Worm (Caenorhabditis elegans) whole organism, young adult: ENCODE data around the gene sri-61.
"Not testable (repeated sequence)": the region's sequence is repeated elsewhere in the genome, so short reads cannot be mapped to it uniquely, and the experiment has no call there.

Experiments used
- B0035.1 ChIP-seq: sonication (generic microtip); optimal IDR thresholded peaks from 2 replicates; lab custom pipeline; 2016; ENCODE audit warnings: missing genetic modification characterization, mild to moderate bottlenecking, missing compliant biosample characterization, missing genotype, missing genetic modification reagents
- D2030.7 ChIP-seq: fragments of 200-800 bp; sonication (Bioruptor generic); IDR thresholded peaks from 2 replicates; pipeline ENCODE4 v1.3.6; 2022; ENCODE audit warnings: missing genetic modification reagents, missing genetic modification characterization, missing compliant biosample characterization
- F10E7.11 ChIP-seq: sonication (generic microtip); optimal IDR thresholded peaks from 2 replicates; lab custom pipeline; 2017; ENCODE audit warnings: mild to moderate bottlenecking, missing genetic modification characterization, moderate library complexity, missing compliant biosample characterization
- F39B2.1 ChIP-seq: fragments of 200-800 bp; sonication (Bioruptor generic); IDR thresholded peaks from 2 replicates; pipeline ENCODE4 v1.3.6; 2022; ENCODE audit warnings: missing genetic modification reagents, missing genetic modification characterization, missing compliant biosample characterization
- T26A5.8 ChIP-seq: sonication (generic microtip); optimal IDR thresholded peaks from 2 replicates; lab custom pipeline; 2016; ENCODE audit warnings: missing genetic modification characterization, missing compliant biosample characterization
- Y56A3A.18 ChIP-seq: fragments of 200-800 bp; sonication (Bioruptor generic); IDR thresholded peaks from 2 replicates; pipeline ENCODE4 v1.3.6; 2022; ENCODE audit warnings: missing genetic modification reagents, missing genetic modification characterization, missing compliant biosample characterization
- Y67H2A.10 ChIP-seq: fragments of 200-800 bp; sonication (Bioruptor generic); conservative IDR thresholded peaks from 2 replicates; pipeline ENCODE4 v1.3.6; 2022; ENCODE audit warnings: missing genetic modification reagents, missing genetic modification characterization, missing compliant biosample characterization
- Y79H2A.3 ChIP-seq: fragments of 200-800 bp; sonication (Bioruptor generic); conservative IDR thresholded peaks from 2 replicates; pipeline ENCODE4 v1.3.6; 2022; ENCODE audit warnings: missing genetic modification reagents, missing genetic modification characterization, missing compliant biosample characterization
- aptf-2 ChIP-seq: fragments of 200-800 bp; sonication (Bioruptor generic); conservative IDR thresholded peaks from 2 replicates; pipeline ENCODE4 v1.3.6; 2022; ENCODE audit warnings: missing genetic modification reagents, missing genetic modification characterization, missing compliant biosample characterization
- attf-5 ChIP-seq: fragments of 200-800 bp; sonication (Bioruptor generic); optimal IDR thresholded peaks from 2 replicates; lab custom pipeline; 2018; ENCODE audit warnings: mild to moderate bottlenecking, missing genetic modification characterization, missing compliant biosample characterization
- attf-6 ChIP-seq: fragments of 200-800 bp; sonication (Bioruptor generic); IDR thresholded peaks from 2 replicates; pipeline ENCODE4 v1.3.6; 2022; ENCODE audit warnings: missing genetic modification reagents, missing genetic modification characterization, missing compliant biosample characterization
- cebp-2 ChIP-seq: fragments of 200-800 bp; sonication (Bioruptor generic); IDR thresholded peaks from 2 replicates; pipeline ENCODE4 v1.3.6; 2022; ENCODE audit warnings: missing genetic modification characterization, missing compliant biosample characterization
- ceh-27 ChIP-seq: fragments of 200-800 bp; sonication (Bioruptor generic); optimal IDR thresholded peaks from 2 replicates; lab custom pipeline; 2018; ENCODE audit warnings: mild to moderate bottlenecking, missing genetic modification characterization, moderate library complexity, missing compliant biosample characterization
- ceh-58 ChIP-seq: fragments of 200-800 bp; sonication (Bioruptor generic); IDR thresholded peaks from 2 replicates; pipeline ENCODE4 v1.3.6; 2022; ENCODE audit warnings: missing genetic modification characterization, missing compliant biosample characterization
- ceh-79 ChIP-seq: sonication (generic microtip); optimal IDR thresholded peaks from 2 replicates; lab custom pipeline; 2017; ENCODE audit warnings: mild to moderate bottlenecking, missing genetic modification characterization, missing compliant biosample characterization
- chd-7 ChIP-seq: sonication (generic microtip); optimal IDR thresholded peaks from 2 replicates; lab custom pipeline; 2016; ENCODE audit warnings: mild to moderate bottlenecking, missing genetic modification characterization, moderate library complexity, missing compliant biosample characterization
- dox-1 ChIP-seq: fragments of 200-800 bp; sonication (Bioruptor generic); IDR thresholded peaks from 2 replicates; pipeline ENCODE4 v1.3.6; 2022; ENCODE audit warnings: missing genetic modification reagents, missing genetic modification characterization, missing compliant biosample characterization
- dpff-1 ChIP-seq: sonication (generic microtip); optimal IDR thresholded peaks from 2 replicates; lab custom pipeline; 2017; ENCODE audit warnings: mild to moderate bottlenecking, missing genetic modification characterization, missing compliant biosample characterization
- efl-1 ChIP-seq: fragments of 150-350 bp; optimal IDR thresholded peaks from 2 replicates; lab custom pipeline; 2014; ENCODE audit warnings: missing biosample characterization, missing genetic modification reagents, missing genetic modification characterization
- egl-44 ChIP-seq: fragments of 200-800 bp; sonication (Bioruptor generic); IDR thresholded peaks from 2 replicates; pipeline ENCODE4 v1.3.6; 2022; ENCODE audit warnings: missing genetic modification reagents, missing genetic modification characterization, missing compliant biosample characterization
- hmg-1.2 ChIP-seq: fragments of 200-800 bp; sonication (Bioruptor generic); IDR thresholded peaks from 2 replicates; pipeline ENCODE4 v1.3.6; 2022; ENCODE audit warnings: missing genetic modification reagents, missing genetic modification characterization, missing compliant biosample characterization
- hmg-20 ChIP-seq: fragments of 200-800 bp; sonication (Bioruptor generic); IDR thresholded peaks from 2 replicates; pipeline ENCODE4 v1.3.6; 2022; ENCODE audit warnings: missing genetic modification reagents, missing genetic modification characterization, missing compliant biosample characterization
- hrde-1 ChIP-seq: sonication (generic microtip); optimal IDR thresholded peaks from 2 replicates; lab custom pipeline; 2016; ENCODE audit warnings: missing genetic modification characterization, mild to moderate bottlenecking, missing compliant biosample characterization, moderate library complexity, missing genotype, missing genetic modification reagents, borderline replicate concordance
- lin-26 ChIP-seq: fragments of 200-800 bp; sonication (Bioruptor generic); IDR thresholded peaks from 2 replicates; pipeline ENCODE4 v1.3.6; 2022; ENCODE audit warnings: missing genetic modification reagents, missing genetic modification characterization, missing compliant biosample characterization
- lin-35 ChIP-seq, 3 experiments: fragments of 150-350 bp in 2 of 3; sonication (generic microtip) in 1 of 3; optimal IDR thresholded peaks; 2 replicates each; lab custom pipeline; 2014 to 2018; ENCODE audit warnings: missing biosample characterization in 3 of 3, missing genetic modification characterization in 3 of 3, missing genetic modification reagents in 3 of 3
- lsl-1 ChIP-seq: fragments of 200-800 bp; sonication (Bioruptor generic); optimal IDR thresholded peaks from 2 replicates; lab custom pipeline; 2018; ENCODE audit warnings: mild to moderate bottlenecking, missing genetic modification characterization, moderate library complexity, missing compliant biosample characterization
- lsy-27 ChIP-seq: sonication (generic microtip); optimal IDR thresholded peaks from 2 replicates; lab custom pipeline; 2017; ENCODE audit warnings: missing genetic modification characterization, mild to moderate bottlenecking, missing compliant biosample characterization, antibody characterized with exemption, missing genotype, borderline replicate concordance; ENCODE audit not compliant: insufficient read depth
- madf-3 ChIP-seq: fragments of 200-800 bp; sonication (Bioruptor generic); IDR thresholded peaks from 2 replicates; pipeline ENCODE4 v1.3.6; 2022; ENCODE audit warnings: missing genetic modification reagents, missing genetic modification characterization, missing compliant biosample characterization
- madf-8 ChIP-seq: fragments of 200-800 bp; sonication (Bioruptor generic); conservative IDR thresholded peaks from 2 replicates; pipeline ENCODE4 v1.3.6; 2022; ENCODE audit warnings: missing genetic modification reagents, missing genetic modification characterization, missing compliant biosample characterization
- mes-4 ChIP-seq: sonication (generic microtip); optimal IDR thresholded peaks from 2 replicates; lab custom pipeline; 2016; ENCODE audit warnings: missing genotype, missing genetic modification characterization, missing compliant biosample characterization
- nfyb-1 ChIP-seq: fragments of 200-800 bp; sonication (Bioruptor generic); IDR thresholded peaks from 2 replicates; pipeline ENCODE4 v1.3.6; 2022; ENCODE audit warnings: missing genetic modification reagents, missing genetic modification characterization, missing compliant biosample characterization
- nhr-120 ChIP-seq: fragments of 200-800 bp; sonication (Bioruptor generic); IDR thresholded peaks from 2 replicates; pipeline ENCODE4 v1.3.6; 2022; ENCODE audit warnings: missing genetic modification characterization, missing compliant biosample characterization
- nhr-80 ChIP-seq: sonication (generic microtip); optimal IDR thresholded peaks from 2 replicates; lab custom pipeline; 2016; ENCODE audit warnings: missing genetic modification characterization, missing compliant biosample characterization
- repo-1 ChIP-seq: sonication (generic microtip); optimal IDR thresholded peaks from 2 replicates; lab custom pipeline; 2017; ENCODE audit warnings: mild to moderate bottlenecking, missing genetic modification characterization, missing compliant biosample characterization
- snpc-1.3 ChIP-seq: sonication (generic microtip); optimal IDR thresholded peaks from 2 replicates; lab custom pipeline; 2017; ENCODE audit warnings: missing genetic modification characterization, mild to moderate bottlenecking, missing compliant biosample characterization, antibody characterized with exemption, moderate library complexity, missing genotype, missing genetic modification reagents; ENCODE audit not compliant: insufficient read depth
- snpc-3.4 ChIP-seq: sonication (generic microtip); optimal IDR thresholded peaks from 2 replicates; lab custom pipeline; 2017; ENCODE audit warnings: missing genetic modification characterization, mild to moderate bottlenecking, missing compliant biosample characterization, antibody characterized with exemption, moderate library complexity, missing genotype, missing genetic modification reagents
- snpc-4 ChIP-seq, 5 experiments: fragments of 150-350 bp in 1 of 5; sonication (generic microtip) in 4 of 5; optimal IDR thresholded peaks; 2 replicates each; lab custom pipeline; 2014 to 2018; ENCODE audit warnings: missing genetic modification characterization in 5 of 5, missing biosample characterization in 3 of 5, antibody characterized with exemption in 2 of 5, mild to moderate bottlenecking in 2 of 5, missing compliant biosample characterization in 2 of 5, missing genotype in 2 of 5, moderate library complexity in 2 of 5, missing genetic modification reagents in 1 of 5
- tbp1 ChIP-seq: fragments of 200-800 bp; sonication (Bioruptor generic); optimal IDR thresholded peaks from 2 replicates; lab custom pipeline; 2018; ENCODE audit warnings: mild to moderate bottlenecking, missing genetic modification characterization, missing compliant biosample characterization
- tbx-9 ChIP-seq: sonication (generic microtip); optimal IDR thresholded peaks from 2 replicates; lab custom pipeline; 2016; ENCODE audit warnings: borderline replicate concordance, missing genetic modification characterization, inconsistent platforms, missing compliant biosample characterization
- zfh-2 ChIP-seq: fragments of 200-800 bp; sonication (Bioruptor generic); conservative IDR thresholded peaks from 2 replicates; pipeline ENCODE4 v1.3.6; 2022; ENCODE audit warnings: missing genetic modification reagents, missing genetic modification characterization, missing compliant biosample characterization
- zim-3 ChIP-seq: sonication (generic microtip); optimal IDR thresholded peaks from 2 replicates; lab custom pipeline; 2017; ENCODE audit warnings: mild to moderate bottlenecking, missing genetic modification characterization, moderate library complexity, missing compliant biosample characterization
- ztf-3 ChIP-seq: fragments of 200-800 bp; sonication (Bioruptor generic); optimal IDR thresholded peaks from 2 replicates; lab custom pipeline; 2018; ENCODE audit warnings: mild to moderate bottlenecking, missing genetic modification characterization, missing compliant biosample characterization

sri-61 gene

DNA sequence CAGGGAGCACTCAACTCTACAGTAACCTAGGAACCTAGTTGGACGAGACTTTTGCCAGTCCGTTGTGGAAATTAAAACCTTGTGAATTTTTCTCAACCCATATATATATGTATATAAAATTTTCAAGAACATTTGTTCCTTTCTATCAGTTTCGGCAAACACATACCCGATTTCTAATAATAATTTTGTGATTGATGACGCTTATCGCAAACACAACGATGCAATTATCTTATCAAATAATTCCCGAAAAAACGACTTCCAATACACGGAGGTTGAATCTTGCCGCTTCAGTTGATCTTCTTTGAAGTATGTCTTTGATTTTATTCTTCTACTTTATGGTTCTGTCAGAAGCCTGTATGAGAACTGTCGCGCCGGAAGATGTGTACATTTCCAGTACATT lies 35.0 kb downstream of the sri-61 start, which contains the start of gene F22E5.2:
F22E5.2 (plus strand) TSS at position 301 of the 400 bp plus-strand sequence.
- TF ChIP-seq nhr-120 (GFP tag; lab: Robert Waterston, UW); madf-3 (GFP tag; lab: Robert Waterston, UW); Y56A3A.18: not testable (repeated sequence)

DNA sequence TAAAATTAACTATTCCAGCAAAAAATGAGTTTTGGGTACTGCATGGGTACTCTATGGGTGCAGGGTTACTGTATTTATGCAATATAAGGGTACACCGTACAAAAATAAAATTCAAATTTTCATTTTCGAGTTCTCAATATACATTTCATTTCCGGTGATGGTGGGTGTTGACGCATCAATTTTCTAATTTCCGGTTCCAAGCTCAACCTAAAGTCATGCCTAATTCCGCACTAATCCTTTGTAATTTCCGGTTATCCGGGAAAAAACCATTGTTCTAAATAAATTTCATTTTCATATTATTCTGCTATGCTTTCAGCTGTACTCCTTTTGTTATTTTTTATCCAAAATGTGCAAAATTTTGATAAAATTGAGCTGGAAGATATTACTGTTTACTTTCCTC lies 40.8 kb downstream of the sri-61 start, which contains the start of gene gcy-21:
gcy-21 (plus strand) TSS at position 301 of the 400 bp plus-strand sequence.
- TF ChIP-seq efl-1 = no peak
- TF ChIP-seq B0035.1 = no peak
- TF ChIP-seq madf-8 (GFP tag; lab: Robert Waterston, UW) = no peak
- no peak for TF ChIP-seq dpff-1 (tag; lab: Kevin White, UChicago)
- no peak for TF ChIP-seq lsy-27 (tag; lab: Kevin White, UChicago)
- TF ChIP-seq aptf-2 (GFP tag; lab: Robert Waterston, UW) = no peak
- no peak for TF ChIP-seq snpc-4 (GFP tag; optimal IDR thresholded peaks at IDR 0.05; lab: Kevin White, UChicago)
- no peak for TF ChIP-seq snpc-4 (tag; optimal IDR thresholded peaks at IDR 0.05; lab: Kevin White, UChicago)
- no peak for TF ChIP-seq snpc-1.3
- TF ChIP-seq Y67H2A.10 (GFP tag; lab: Robert Waterston, UW) = no peak
- TF ChIP-seq nfyb-1 (GFP tag; lab: Robert Waterston, UW) = no peak
- TF ChIP-seq snpc-3.4 (tag; lab: Kevin White, UChicago) = no peak
- TF ChIP-seq T26A5.8 = no peak
- TF ChIP-seq lin-35 (GFP tag; optimal IDR thresholded peaks at IDR 0.05; lab: Kevin White, UChicago) = no peak
- TF ChIP-seq attf-6 (GFP tag; lab: Robert Waterston, UW) = no peak
- no peak for TF ChIP-seq F39B2.1 (GFP tag; lab: Robert Waterston, UW)
- TF ChIP-seq D2030.7 (GFP tag; lab: Robert Waterston, UW) = no peak
- no peak for TF ChIP-seq madf-3 (GFP tag; lab: Robert Waterston, UW)
- no peak for TF ChIP-seq Y79H2A.3 (GFP tag; lab: Robert Waterston, UW)
- TF ChIP-seq tbx-9 (tag; lab: Kevin White, UChicago) = no peak
- TF ChIP-seq cebp-2 (GFP tag; lab: Robert Waterston, UW) = no peak

DNA sequence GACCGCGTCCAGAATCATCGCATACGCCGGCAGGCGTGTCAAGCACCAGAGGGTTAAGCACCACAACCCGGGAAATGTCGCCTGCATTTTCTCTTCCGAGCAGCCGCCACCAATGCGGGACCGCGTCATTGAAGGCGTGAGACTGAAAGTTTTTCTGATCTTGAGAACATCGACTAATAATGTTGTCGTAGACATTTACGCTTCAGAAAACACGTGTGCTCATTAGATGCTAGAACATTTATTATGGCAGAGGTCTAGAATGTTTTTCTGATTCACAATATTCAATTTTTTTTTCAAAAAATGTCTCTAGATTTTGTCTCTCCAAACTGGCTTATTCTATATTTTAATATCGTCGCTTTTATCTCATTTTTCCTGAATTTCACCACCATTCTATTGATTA lies 43.5 kb downstream of the sri-61 start, which contains the start of gene sri-47:
sri-47 (plus strand) TSS at position 301 of the 400 bp plus-strand sequence.
- TF ChIP-seq zfh-2 (0 out of 2 replicates have a peak, but pooled peaks have one; percentile 37), zim-3 (tag; lab: Kevin White, UChicago) (no peak), ceh-27 (GFP tag; lab: Kevin White, UChicago) (no peak), mes-4 (no peak), dpff-1 (tag; lab: Kevin White, UChicago) (no peak), attf-5 (GFP tag; lab: Kevin White, UChicago) (no peak), hmg-1.2 (GFP tag; lab: Robert Waterston, UW) (no peak)
- TF ChIP-seq, all 124 proteins: peak for 1

DNA sequence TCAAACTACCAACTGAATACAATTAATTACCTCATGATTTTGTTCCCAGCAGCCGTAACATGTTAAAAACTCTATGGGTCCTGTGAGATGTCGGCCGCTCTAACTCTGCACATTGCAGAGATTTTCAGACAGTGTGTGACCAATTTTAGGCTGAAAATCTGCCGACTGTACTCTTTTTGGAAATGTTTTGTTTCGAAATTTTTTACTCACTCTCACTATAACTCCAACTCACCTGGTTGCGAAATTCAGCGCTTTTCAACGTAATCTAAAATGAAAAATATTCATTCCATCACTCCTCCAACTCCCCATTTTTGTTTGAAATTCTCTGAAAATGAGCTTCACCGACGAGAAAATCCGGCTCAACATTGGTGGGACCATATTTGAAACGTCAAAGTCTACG lies 50.6 kb downstream of the sri-61 start, which contains the start of the genes F22E5.13 and F22E5.6:
F22E5.13 (minus strand) TSS at position 101 of the 400 bp plus-strand sequence.
F22E5.6 (plus strand) TSS at position 297 of the 400 bp plus-strand sequence.
- TF ChIP-seq lsl-1 (GFP tag; lab: Kevin White, UChicago) (no peak), repo-1 (tag; lab: Kevin White, UChicago) (no peak), nhr-80 (no peak), B0035.1 (no peak), hmg-20 (GFP tag; lab: Robert Waterston, UW) (no peak), Y79H2A.3 (GFP tag; lab: Robert Waterston, UW) (no peak), D2030.7 (GFP tag; lab: Robert Waterston, UW) (no peak), egl-44 (GFP tag; lab: Robert Waterston, UW) (no peak), ceh-58 (GFP tag; lab: Robert Waterston, UW) (no peak), dox-1 (GFP tag; lab: Robert Waterston, UW) (no peak), ceh-79 (tag; lab: Kevin White, UChicago) (no peak), lin-26 (GFP tag; lab: Robert Waterston, UW) (no peak), F10E7.11 (tag; lab: Kevin White, UChicago) (no peak), hrde-1 (tag; lab: Kevin White, UChicago) (no peak), ztf-3 (GFP tag; lab: Kevin White, UChicago) (no peak), chd-7 (tag; lab: Kevin White, UChicago) (no peak), tbp1 (GFP tag; lab: Kevin White, UChicago) (no peak), zim-3 (tag; lab: Kevin White, UChicago) (no peak)
